Fruit fly (Drosophila melanogaster): ENCODE data around the gene CG9040.

The CG9040 gene

DNA sequence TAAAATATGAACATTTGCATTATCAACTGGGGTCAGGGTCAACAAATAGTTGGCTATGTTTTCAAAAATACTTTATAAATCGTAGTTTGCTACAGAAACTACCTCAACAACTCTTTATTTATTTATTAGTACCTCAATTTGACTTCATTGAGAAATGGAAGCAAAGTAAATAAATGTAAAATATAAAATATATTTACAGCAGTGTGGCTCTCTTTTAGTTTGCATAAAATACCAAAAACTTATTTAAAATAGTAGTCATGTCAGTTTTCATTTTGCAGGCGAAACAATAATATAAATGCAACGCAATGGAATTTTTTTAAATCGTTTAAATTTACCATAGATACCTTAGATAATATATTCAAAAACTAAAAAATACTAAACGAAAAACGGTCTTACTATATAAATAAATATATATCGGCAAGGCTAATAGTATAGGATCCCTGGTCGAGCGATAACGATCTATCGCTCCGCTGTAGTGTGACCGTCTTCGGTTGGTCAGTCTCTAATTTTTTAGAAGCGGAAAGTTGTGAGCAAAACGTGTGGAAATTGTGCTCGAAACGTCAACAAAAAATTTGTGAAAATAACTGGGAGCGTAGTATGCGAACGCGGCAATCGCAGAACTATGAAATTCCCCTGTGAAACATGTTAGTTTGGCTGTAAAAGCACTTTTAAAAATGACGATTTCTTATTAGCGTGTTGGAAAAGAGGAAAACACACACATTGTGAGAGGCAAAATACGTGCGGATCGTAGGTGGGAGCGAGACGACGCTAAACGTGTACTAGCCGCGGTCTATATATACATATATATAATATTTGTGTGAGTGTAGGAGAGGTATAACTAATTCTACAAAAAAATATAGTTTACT, 14.2 kb downstream of the CG9040 start, which contains the start of the genes Nprl3 and upSET (continued):
- TF ChIP-seq tll (GFP tag; optimal IDR thresholded peaks at IDR 0.05) = no peak
- no peak for TF ChIP-seq Ets65A (GFP tag)
- no peak for TF ChIP-seq ttk (GFP tag; IDR thresholded peaks at IDR 0.05)
- no peak for TF ChIP-seq eve (GFP tag; optimal IDR thresholded peaks at IDR 0.05)
- no peak for TF ChIP-seq C15 (GFP tag; IDR thresholded peaks at IDR 0.05)
- no peak for TF ChIP-seq Drgx (GFP tag; IDR thresholded peaks at IDR 0.05)
- TF ChIP-seq CG10431 (GFP tag; optimal IDR thresholded peaks at IDR 0.05) = no peak
- no peak for TF ChIP-seq Gug (GFP tag; IDR thresholded peaks at IDR 0.05)
- TF ChIP-seq CG16815 (GFP tag; optimal IDR thresholded peaks at IDR 0.05) = no peak
- no peak for TF ChIP-seq Doc2 (GFP tag; IDR thresholded peaks at IDR 0.05)
- TF ChIP-seq vnd (GFP tag; IDR thresholded peaks at IDR 0.05; ENCODE audit: partially characterized antibody) = peak; percentile 81
- no peak for TF ChIP-seq bab2 (GFP tag; optimal IDR thresholded peaks at IDR 0.05)
- no peak for TF ChIP-seq dimm (GFP tag; IDR thresholded peaks at IDR 0.05)
- no peak for TF ChIP-seq trh (GFP tag; optimal IDR thresholded peaks at IDR 0.05)
- no peak for TF ChIP-seq ssp (GFP tag; IDR thresholded peaks at IDR 0.05)
- TF ChIP-seq CHES-1-like (GFP tag; optimal IDR thresholded peaks at IDR 0.05) = peak; percentile 46
- TF ChIP-seq Dip3 (GFP tag; optimal IDR thresholded peaks at IDR 0.05) = no peak
- TF ChIP-seq ham (GFP tag; IDR thresholded peaks at IDR 0.05) = no peak
- TF ChIP-seq CG4707 (GFP tag; optimal IDR thresholded peaks at IDR 0.05) = no peak
- peak; percentile 46 for TF ChIP-seq CG17829 (tag; optimal IDR thresholded peaks at IDR 0.05)
- no peak for TF ChIP-seq CG14667 (GFP tag; IDR thresholded peaks at IDR 0.05)
- no peak for TF ChIP-seq CG33557 (GFP tag; optimal IDR thresholded peaks at IDR 0.05)
- peak; percentile 52 for TF ChIP-seq Sin3A (optimal IDR thresholded peaks at IDR 0.05)
- TF ChIP-seq otp (GFP tag; IDR thresholded peaks at IDR 0.05) = no peak
- peak; percentile 79 for TF ChIP-seq CG14860 (GFP tag; IDR thresholded peaks at IDR 0.05; ENCODE audit: partially characterized antibody)
- TF ChIP-seq CG9797 (GFP tag; optimal IDR thresholded peaks at IDR 0.05) = peak; percentile 98
- TF ChIP-seq gce (GFP tag; IDR thresholded peaks at IDR 0.05) = no peak
- no peak for TF ChIP-seq CG1792 (GFP tag; optimal IDR thresholded peaks at IDR 0.05)
- TF ChIP-seq kay (GFP tag; optimal IDR thresholded peaks at IDR 0.05) = no peak
- TF ChIP-seq Mrtf (GFP tag; IDR thresholded peaks at IDR 0.05) = no peak
- peak in 1 of 2 experiments; percentile 25 for TF ChIP-seq Hr51 (GFP tag; optimal IDR thresholded peaks at IDR 0.05)
- TF ChIP-seq CG14965 (GFP tag; optimal IDR thresholded peaks at IDR 0.05; ENCODE audit: borderline replicate concordance) = no peak
- no peak for TF ChIP-seq CG6683 (GFP tag; optimal IDR thresholded peaks at IDR 0.05)
- TF ChIP-seq CG33213 (GFP tag; optimal IDR thresholded peaks at IDR 0.05) = peak; percentile 3
- TF ChIP-seq tna (GFP tag; IDR thresholded peaks at IDR 0.05; ENCODE audit: partially characterized antibody) = peak; percentile 83
- peak; percentile 99 for TF ChIP-seq grn (GFP tag; optimal IDR thresholded peaks at IDR 0.05)
- TF ChIP-seq Fer3 (tag; optimal IDR thresholded peaks at IDR 0.05) = no peak
- TF ChIP-seq fru (optimal IDR thresholded peaks at IDR 0.05) = no peak
- TF ChIP-seq Dek (tag; optimal IDR thresholded peaks at IDR 0.05) = no peak
- no peak for TF ChIP-seq CG11398 (GFP tag; optimal IDR thresholded peaks at IDR 0.05)
- no peak for TF ChIP-seq CG12769 (tag; optimal IDR thresholded peaks at IDR 0.05)
- peak; percentile 26 for TF ChIP-seq CG17912 (GFP tag; optimal IDR thresholded peaks at IDR 0.05)
- no peak for TF ChIP-seq CG8924 (tag; optimal IDR thresholded peaks at IDR 0.05)
- peak; percentile 65 for TF ChIP-seq Ets97D (GFP tag; optimal IDR thresholded peaks at IDR 0.05)
- TF ChIP-seq Abd-B (GFP tag; optimal IDR thresholded peaks at IDR 0.05) = peak; percentile 38
- TF ChIP-seq CG9876 (GFP tag; optimal IDR thresholded peaks at IDR 0.05) = no peak
- no peak for TF ChIP-seq CG13296 (GFP tag; optimal IDR thresholded peaks at IDR 0.05)
- TF ChIP-seq CG14710 (tag; optimal IDR thresholded peaks at IDR 0.05) = peak; percentile 73
- no peak for TF ChIP-seq CG3065 (GFP tag; optimal IDR thresholded peaks at IDR 0.05)
- no peak for TF ChIP-seq slp2 (GFP tag; optimal IDR thresholded peaks at IDR 0.05)
